Fruit fly (Drosophila melanogaster) Kc167 (cell line): ENCODE results near the gene CG5112.

Source experiments
- Myc ChIP-seq: fragments of >200 bp; optimal IDR thresholded peaks from 2 replicates; lab custom pipeline; 2017; ENCODE audit warnings: missing external identifiers
- Sin3A ChIP-seq: fragments of >200 bp; optimal IDR thresholded peaks from 2 replicates; lab custom pipeline; 2018; ENCODE audit warnings: missing external identifiers
- h ChIP-seq: fragments of >200 bp; optimal IDR thresholded peaks from 3 replicates; lab custom pipeline; 2018; ENCODE audit warnings: missing external identifiers
- insv ChIP-seq: fragments of >200 bp; optimal IDR thresholded peaks from 3 replicates; lab custom pipeline; 2018; ENCODE audit warnings: missing external identifiers
- psq ChIP-seq: fragments of >200 bp; optimal IDR thresholded peaks from 2 replicates; lab custom pipeline; 2017; ENCODE audit warnings: missing external identifiers
- ttk ChIP-seq: sonication (Bioruptor generic); optimal IDR thresholded peaks from 2 replicates; lab custom pipeline; 2017; ENCODE audit warnings: missing external identifiers

Gene CG5112

DNA sequence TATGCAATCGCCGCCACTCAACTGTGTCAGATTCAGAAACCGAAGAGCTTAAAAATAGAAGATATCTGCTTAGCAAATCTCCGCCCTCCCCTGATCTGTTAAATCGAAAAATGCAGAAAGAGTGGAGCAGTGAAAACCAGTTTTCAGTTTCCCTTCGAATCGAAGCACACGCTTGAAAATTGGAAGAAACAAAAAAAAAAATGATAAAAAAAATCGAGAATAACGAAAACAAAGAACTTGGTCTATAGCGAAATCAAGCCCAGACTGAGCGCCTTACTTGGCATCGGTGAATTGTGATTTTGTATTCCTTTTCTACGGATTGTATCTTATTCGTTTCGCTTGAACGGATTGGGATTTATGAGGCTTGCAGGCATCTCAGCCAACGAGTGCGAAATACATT lies 38.0 kb downstream of the CG5112 start:
- TF ChIP-seq ttk = no peak

DNA sequence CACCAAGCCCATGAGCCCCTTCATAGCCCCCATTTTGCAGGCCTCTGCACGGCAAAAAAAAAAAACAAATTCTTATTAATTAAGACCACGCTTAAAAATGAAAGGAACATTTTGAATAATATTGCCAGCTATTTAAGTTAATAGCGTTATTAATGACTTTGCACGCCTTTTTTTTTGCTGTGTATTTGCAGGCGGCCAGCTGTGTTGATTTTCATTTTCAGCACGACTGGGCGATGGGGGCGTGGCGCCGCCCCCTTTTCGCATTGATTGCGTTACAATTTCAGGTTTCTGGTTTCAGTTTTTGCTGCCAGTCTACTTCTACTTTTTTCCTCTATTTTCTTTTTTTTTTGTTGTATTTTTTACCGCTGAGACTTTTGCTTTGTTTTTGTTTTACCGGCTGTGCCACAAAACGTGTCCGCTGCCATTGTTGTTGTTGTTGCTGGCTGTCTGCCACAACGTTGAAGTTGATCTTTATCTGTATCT lies 40.7 kb downstream of the CG5112 start:
- no peak for TF ChIP-seq psq (lab: Kevin White, UChicago)
- no peak for TF ChIP-seq insv (lab: Kevin White, UChicago)
- TF ChIP-seq Myc (lab: Kevin White, UChicago) = no peak
- TF ChIP-seq h = no peak
- TF ChIP-seq ttk = no peak
- no peak for TF ChIP-seq Sin3A

- TF ChIP-seq ttk (no peak), h (no peak), Sin3A (no peak), psq (lab: Kevin White, UChicago) (no peak), insv (lab: Kevin White, UChicago) (no peak), Myc (lab: Kevin White, UChicago) (no peak)
Observed at dm6 chr3R:25532406-25533225, 41.4 kb downstream of the CG5112 start.

DNA sequence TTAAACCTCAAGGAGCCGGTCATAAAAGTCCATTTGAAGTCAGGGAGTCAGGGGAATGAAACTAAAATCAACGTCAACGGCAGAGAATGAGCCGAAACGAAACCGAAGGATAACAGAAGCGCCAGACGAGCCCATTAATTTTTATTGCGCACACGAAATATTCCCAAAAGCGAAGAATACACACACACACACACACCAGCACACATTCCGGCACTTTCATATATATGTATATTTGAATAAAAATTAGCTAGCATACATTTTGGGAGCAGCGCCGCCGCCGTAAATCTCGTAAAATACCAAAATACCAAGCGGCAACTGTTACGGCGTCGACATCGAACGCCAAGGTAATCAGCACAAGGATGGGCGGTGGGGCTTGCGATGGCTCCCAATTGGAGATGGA lies 47.9 kb downstream of the CG5112 start:
- TF ChIP-seq psq (lab: Kevin White, UChicago) = no peak
- no peak for TF ChIP-seq ttk
- TF ChIP-seq Myc (lab: Kevin White, UChicago) = no peak
- TF ChIP-seq insv (lab: Kevin White, UChicago) = no peak
- no peak for TF ChIP-seq Sin3A
- no peak for TF ChIP-seq h
